ENCODE assay signal across 5 fruit fly cellular contexts in the genomic region with DNA sequence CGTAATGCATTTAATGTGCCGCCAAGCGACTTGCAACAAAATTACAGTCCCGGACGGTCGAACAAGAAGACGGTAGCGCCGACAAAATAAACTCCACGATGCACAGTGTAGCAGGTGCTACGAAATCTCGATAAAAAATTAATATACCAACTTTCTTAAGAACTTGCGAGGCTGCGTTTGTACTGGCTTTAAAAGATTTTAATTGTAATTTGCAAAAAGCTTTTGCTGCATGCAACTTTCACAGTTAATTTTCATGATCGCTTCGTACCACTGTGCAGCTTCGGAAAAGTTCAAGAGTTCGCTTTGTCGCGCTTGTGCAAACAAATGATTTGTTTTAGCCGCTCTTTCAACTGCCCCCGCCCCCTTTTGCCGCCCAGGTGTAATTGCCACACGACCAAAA.
TF ChIP-seq lines count a peak whose summit lies in the region.

No protein-coding gene starts in this region.

- peak; percentile 6 for TF ChIP-seq CTCF in whole organism, embryonic (GFP tag; optimal IDR thresholded peaks at IDR 0.05; lab: Kevin White, UChicago)

TF ChIP-seq in whole organism, adult, 20 proteins besides CTCF, POLR2A, EP300 and RAD21:
- TF ChIP-seq CG14711 (tag; optimal IDR thresholded peaks at IDR 0.05; lab: Kevin White, UChicago) (peak; percentile 25), kay (GFP tag; lab: Kevin White, UChicago; ENCODE audit: borderline replicate concordance) (no peak)
TF ChIP-seq in whole organism, adult: peak in this region for 1.

TF ChIP-seq in whole organism, embryonic, 481 proteins besides CTCF, POLR2A, EP300 and RAD21 (continues in another document):
- TF ChIP-seq fu2 (GFP tag; optimal IDR thresholded peaks at IDR 0.05; lab: Kevin White, UChicago): peak; percentile 2
- TF ChIP-seq gfzf (GFP tag; optimal IDR thresholded peaks at IDR 0.05; lab: Kevin White, UChicago): no peak
- peak; percentile 43 for TF ChIP-seq CG12236 (GFP tag; optimal IDR thresholded peaks at IDR 0.05; lab: Kevin White, UChicago)
- peak; percentile 52 for TF ChIP-seq CG1647 (GFP tag; optimal IDR thresholded peaks at IDR 0.05; lab: Kevin White, UChicago)
- TF ChIP-seq Bgb (GFP tag; IDR thresholded peaks at IDR 0.05; lab: Robert Waterston, UW; ENCODE audit: partially characterized antibody): no peak
- no peak for TF ChIP-seq ato (GFP tag; IDR thresholded peaks at IDR 0.05; lab: Robert Waterston, UW; ENCODE audit: partially characterized antibody)
- no peak for TF ChIP-seq HLHmδ (GFP tag; optimal IDR thresholded peaks at IDR 0.05; lab: Kevin White, UChicago)
- TF ChIP-seq Eip74EF (GFP tag; optimal IDR thresholded peaks at IDR 0.05; lab: Kevin White, UChicago): peak in 1 of 2 experiments; percentile 49
- peak; percentile 20 for TF ChIP-seq gro (GFP tag; optimal IDR thresholded peaks at IDR 0.05; lab: Kevin White, UChicago)
- no peak for TF ChIP-seq cato (GFP tag; optimal IDR thresholded peaks at IDR 0.05; lab: Kevin White, UChicago; ENCODE audit: borderline replicate concordance)
- TF ChIP-seq CG3065 (GFP tag; optimal IDR thresholded peaks at IDR 0.05; lab: Kevin White, UChicago): no peak
- TF ChIP-seq CG30020 (tag; optimal IDR thresholded peaks at IDR 0.05; lab: Kevin White, UChicago): no peak
- peak; percentile 50 for TF ChIP-seq CG10209 (GFP tag; optimal IDR thresholded peaks at IDR 0.05; lab: Kevin White, UChicago)
- peak; percentile 38 for TF ChIP-seq Side (GFP tag; optimal IDR thresholded peaks at IDR 0.05; lab: Kevin White, UChicago)
- TF ChIP-seq HLH3B (GFP tag; IDR thresholded peaks at IDR 0.05; lab: Robert Waterston, UW): peak; percentile 79
- peak; percentile 34; the same call in 1 of the 2 replicates for TF ChIP-seq CG17612 (GFP tag; IDR thresholded peaks at IDR 0.05; lab: Robert Waterston, UW)
- TF ChIP-seq p53 (GFP tag; optimal IDR thresholded peaks at IDR 0.05; lab: Kevin White, UChicago): no peak
- no peak for TF ChIP-seq shn (GFP tag; optimal IDR thresholded peaks at IDR 0.05; lab: Kevin White, UChicago)
- TF ChIP-seq Mes4 (GFP tag; optimal IDR thresholded peaks at IDR 0.05; lab: Kevin White, UChicago): peak; percentile 38
- TF ChIP-seq ewg (GFP tag; optimal IDR thresholded peaks at IDR 0.05; lab: Kevin White, UChicago): peak; percentile 63

TF ChIP-seq in whole organism, prepupa, 60 proteins besides CTCF, POLR2A, EP300 and RAD21 (continues in another document):
- TF ChIP-seq dac (GFP tag; optimal IDR thresholded peaks at IDR 0.05; lab: Kevin White, UChicago): peak; percentile 79
- no peak for TF ChIP-seq Blimp-1 (GFP tag; optimal IDR thresholded peaks at IDR 0.05; lab: Kevin White, UChicago)
- peak; percentile 80 for TF ChIP-seq achi (GFP tag; optimal IDR thresholded peaks at IDR 0.05; lab: Kevin White, UChicago)
- peak; percentile 76 for TF ChIP-seq Eip75B (GFP tag; optimal IDR thresholded peaks at IDR 0.05; lab: Kevin White, UChicago)
- TF ChIP-seq Smox (GFP tag; optimal IDR thresholded peaks at IDR 0.05; lab: Kevin White, UChicago): peak; percentile 66
- peak; percentile 73 for TF ChIP-seq Met (GFP tag; optimal IDR thresholded peaks at IDR 0.05; lab: Kevin White, UChicago)
- peak; percentile 65 for TF ChIP-seq CG6792 (GFP tag; optimal IDR thresholded peaks at IDR 0.05; lab: Kevin White, UChicago)
- TF ChIP-seq CG4318 (GFP tag; optimal IDR thresholded peaks at IDR 0.05; lab: Kevin White, UChicago): peak; percentile 85
- TF ChIP-seq CG15336 (GFP tag; IDR thresholded peaks at IDR 0.05; lab: Robert Waterston, UW): peak; percentile 94
- TF ChIP-seq Lpt (GFP tag; optimal IDR thresholded peaks at IDR 0.05; lab: Kevin White, UChicago): peak; percentile 81
- no peak for TF ChIP-seq fd85E (GFP tag; optimal IDR thresholded peaks at IDR 0.05; lab: Kevin White, UChicago)
- TF ChIP-seq CG3919 (GFP tag; optimal IDR thresholded peaks at IDR 0.05; lab: Kevin White, UChicago): peak; percentile 87
- TF ChIP-seq CG3032 (tag; optimal IDR thresholded peaks at IDR 0.05; lab: Kevin White, UChicago): peak; percentile 46
- peak; percentile 84 for TF ChIP-seq pdm3 (GFP tag; optimal IDR thresholded peaks at IDR 0.05; lab: Kevin White, UChicago)
- peak; percentile 73 for TF ChIP-seq Sox102F (GFP tag; optimal IDR thresholded peaks at IDR 0.05; lab: Kevin White, UChicago)
- TF ChIP-seq salr (GFP tag; optimal IDR thresholded peaks at IDR 0.05; lab: Kevin White, UChicago): peak; percentile 53 to 61
- TF ChIP-seq CG34406 (GFP tag; optimal IDR thresholded peaks at IDR 0.05; lab: Kevin White, UChicago): peak; percentile 68
- peak; percentile 65 for TF ChIP-seq lz (GFP tag; optimal IDR thresholded peaks at IDR 0.05; lab: Kevin White, UChicago)
- TF ChIP-seq CG32006 (GFP tag; optimal IDR thresholded peaks at IDR 0.05; lab: Kevin White, UChicago): peak; percentile 88
- TF ChIP-seq dsx (GFP tag; optimal IDR thresholded peaks at IDR 0.05; lab: Kevin White, UChicago; ENCODE audit: poor library complexity, severe bottlenecking): peak; percentile 48
- TF ChIP-seq cyc (GFP tag; optimal IDR thresholded peaks at IDR 0.05; lab: Kevin White, UChicago): peak; percentile 72

TF ChIP-seq in whole organism, pupa, 21 proteins besides CTCF, POLR2A, EP300 and RAD21:
- TF ChIP-seq CG9948 (tag; optimal IDR thresholded peaks at IDR 0.05; lab: Kevin White, UChicago): peak; percentile 63
- no peak for TF ChIP-seq D1 (tag; optimal IDR thresholded peaks at IDR 0.05; lab: Kevin White, UChicago)
- peak; percentile 50 for TF ChIP-seq Pif1B (GFP tag; optimal IDR thresholded peaks at IDR 0.05; lab: Kevin White, UChicago)
- TF ChIP-seq EcR (GFP tag; optimal IDR thresholded peaks at IDR 0.05; lab: Kevin White, UChicago): no peak
- peak; percentile 86 for TF ChIP-seq Pif1A (GFP tag; optimal IDR thresholded peaks at IDR 0.05; lab: Kevin White, UChicago)
- TF ChIP-seq CG17806 (tag; optimal IDR thresholded peaks at IDR 0.05; lab: Kevin White, UChicago): peak; percentile 60
- TF ChIP-seq CG12605 (GFP tag; IDR thresholded peaks at IDR 0.05; lab: Robert Waterston, UW): peak; percentile 79
- peak; percentile 94 for TF ChIP-seq CG4496 (GFP tag; IDR thresholded peaks at IDR 0.05; lab: Robert Waterston, UW)
- peak; percentile 69 for TF ChIP-seq Snoo (tag; optimal IDR thresholded peaks at IDR 0.05; lab: Kevin White, UChicago)
- TF ChIP-seq rn (GFP tag; IDR thresholded peaks at IDR 0.05; lab: Robert Waterston, UW): peak; percentile 74
- TF ChIP-seq Ets98B (GFP tag; IDR thresholded peaks at IDR 0.05; lab: Robert Waterston, UW): peak; percentile 92
- peak; percentile 71 for TF ChIP-seq CG8301 (tag; optimal IDR thresholded peaks at IDR 0.05; lab: Kevin White, UChicago)
- TF ChIP-seq gl (tag; optimal IDR thresholded peaks at IDR 0.05; lab: Kevin White, UChicago): no peak
- peak; percentile 94 for TF ChIP-seq fd96Ca (GFP tag; IDR thresholded peaks at IDR 0.05; lab: Robert Waterston, UW)
- peak; percentile 91 for TF ChIP-seq CG32121 (GFP tag; IDR thresholded peaks at IDR 0.05; lab: Robert Waterston, UW)
- TF ChIP-seq CG13204 (GFP tag; optimal IDR thresholded peaks at IDR 0.05; lab: Kevin White, UChicago): peak; percentile 20
- TF ChIP-seq CG10348 (GFP tag; IDR thresholded peaks at IDR 0.05; lab: Robert Waterston, UW): peak; percentile 73
- TF ChIP-seq CG34367 (tag; optimal IDR thresholded peaks at IDR 0.05; lab: Kevin White, UChicago): peak; percentile 55
- TF ChIP-seq CG8159 (tag; optimal IDR thresholded peaks at IDR 0.05; lab: Kevin White, UChicago): peak; percentile 68
- TF ChIP-seq CG15710 (tag; optimal IDR thresholded peaks at IDR 0.05; lab: Kevin White, UChicago): peak; percentile 58
- peak; percentile 77 for TF ChIP-seq CG14655 (GFP tag; optimal IDR thresholded peaks at IDR 0.05; lab: Kevin White, UChicago)
TF ChIP-seq in whole organism, pupa: peak in this region for 18.

TF ChIP-seq in whole organism, wandering third instar larva, 38 proteins besides CTCF, POLR2A, EP300 and RAD21 (continues in another document):
- TF ChIP-seq rgr (GFP tag; optimal IDR thresholded peaks at IDR 0.05; lab: Kevin White, UChicago) (peak; percentile 65), br (GFP tag; optimal IDR thresholded peaks at IDR 0.05; lab: Kevin White, UChicago) (peak; percentile 41), OdsH (GFP tag; optimal IDR thresholded peaks at IDR 0.05; lab: Kevin White, UChicago) (peak; percentile 44), foxo (GFP tag; optimal IDR thresholded peaks at IDR 0.05; lab: Kevin White, UChicago) (peak in 1 of 2 experiments; percentile 59), Vsx2 (GFP tag; optimal IDR thresholded peaks at IDR 0.05; lab: Kevin White, UChicago; ENCODE audit: partially characterized antibody) (no peak), fru (GFP tag; optimal IDR thresholded peaks at IDR 0.05; lab: Kevin White, UChicago) (peak; percentile 41), Dif (GFP tag; optimal IDR thresholded peaks at IDR 0.05; lab: Kevin White, UChicago; ENCODE audit: partially characterized antibody) (no peak), CG9705 (GFP tag; optimal IDR thresholded peaks at IDR 0.05; lab: Kevin White, UChicago) (no peak), sv (GFP tag; optimal IDR thresholded peaks at IDR 0.05; lab: Kevin White, UChicago) (peak; percentile 66), Myc (optimal IDR thresholded peaks at IDR 0.05; lab: Kevin White, UChicago) (no peak), CG32264 (GFP tag; optimal IDR thresholded peaks at IDR 0.05; lab: Kevin White, UChicago) (no peak), Dfd (GFP tag; optimal IDR thresholded peaks at IDR 0.05; lab: Kevin White, UChicago) (no peak), lola (GFP tag; optimal IDR thresholded peaks at IDR 0.05; lab: Kevin White, UChicago) (no peak), woc (GFP tag; optimal IDR thresholded peaks at IDR 0.05; lab: Kevin White, UChicago) (no peak), CrebA (GFP tag; optimal IDR thresholded peaks at IDR 0.05; lab: Kevin White, UChicago; ENCODE audit: borderline replicate concordance) (no peak), Hr83 (GFP tag; optimal IDR thresholded peaks at IDR 0.05; lab: Kevin White, UChicago; ENCODE audit: poor library complexity, severe bottlenecking) (no peak), h (GFP tag; optimal IDR thresholded peaks at IDR 0.05; lab: Kevin White, UChicago) (peak; percentile 71), dsf (GFP tag; optimal IDR thresholded peaks at IDR 0.05; lab: Kevin White, UChicago; ENCODE audit: borderline replicate concordance) (no peak), usp (GFP tag; optimal IDR thresholded peaks at IDR 0.05; lab: Kevin White, UChicago) (no peak), pan (optimal IDR thresholded peaks at IDR 0.05; lab: Kevin White, UChicago) (no peak), Mio (GFP tag; optimal IDR thresholded peaks at IDR 0.05; lab: Kevin White, UChicago) (no peak), N (GFP tag; optimal IDR thresholded peaks at IDR 0.05; lab: Kevin White, UChicago) (no peak), HLH106 (tag; optimal IDR thresholded peaks at IDR 0.05; lab: Kevin White, UChicago) (peak; percentile 28), dmrt93B (GFP tag; optimal IDR thresholded peaks at IDR 0.05; lab: Kevin White, UChicago) (peak; percentile 21), psq (GFP tag; optimal IDR thresholded peaks at IDR 0.05; lab: Kevin White, UChicago) (no peak), ey (GFP tag; optimal IDR thresholded peaks at IDR 0.05; lab: Kevin White, UChicago) (peak; percentile 54), Sp1 (GFP tag; optimal IDR thresholded peaks at IDR 0.05; lab: Kevin White, UChicago) (no peak)
